Fruit fly (Drosophila melanogaster) whole organism, embryonic: ENCODE data around the gene CG5381.

Experiments
- Bteb2 ChIP-seq: fragments of 200-800 bp; sonication (Bioruptor generic); optimal IDR thresholded peaks from 2 replicates; lab custom pipeline; 2016; ENCODE audit warnings: missing biosample characterization, missing genetic modification characterization
- CG10462 ChIP-seq: fragments of 200-800 bp; sonication (Bioruptor generic); optimal IDR thresholded peaks from 2 replicates; lab custom pipeline; 2016; ENCODE audit warnings: missing biosample characterization, missing genetic modification characterization
- CG12659 ChIP-seq: fragments of 200-800 bp; sonication (Bioruptor generic); optimal IDR thresholded peaks from 3 replicates; lab custom pipeline; 2017; ENCODE audit warnings: mild to moderate bottlenecking, missing biosample characterization, missing genetic modification reagents, missing genetic modification characterization
- CG13775 ChIP-seq: fragments of 200-800 bp; sonication (Bioruptor generic); optimal IDR thresholded peaks from 3 replicates; lab custom pipeline; 2017; ENCODE audit warnings: missing biosample characterization, mild to moderate bottlenecking, missing genetic modification characterization
- CG15479 ChIP-seq: fragments of 200-800 bp; sonication (Bioruptor generic); optimal IDR thresholded peaks from 3 replicates; lab custom pipeline; 2019; ENCODE audit warnings: missing biosample characterization, mild to moderate bottlenecking, missing genetic modification characterization, moderate library complexity
- CG16813 ChIP-seq: fragments of 200-800 bp; sonication (Bioruptor generic); IDR thresholded peaks from 3 replicates; pipeline ENCODE4 v1.3.6; 2022; ENCODE audit warnings: missing biosample characterization, missing genetic modification characterization; ENCODE audit not compliant: partially characterized antibody
- CG18619 ChIP-seq: fragments of 200-800 bp; sonication (Bioruptor generic); optimal IDR thresholded peaks from 3 replicates; lab custom pipeline; 2017; ENCODE audit warnings: missing biosample characterization, mild to moderate bottlenecking, missing genetic modification characterization
- CG2116 ChIP-seq: fragments of 200-800 bp; sonication (Bioruptor generic); optimal IDR thresholded peaks from 3 replicates; lab custom pipeline; 2018; ENCODE audit warnings: missing biosample characterization, mild to moderate bottlenecking, missing genetic modification characterization
- CG2120 ChIP-seq: fragments of 200-800 bp; sonication (Bioruptor generic); optimal IDR thresholded peaks from 3 replicates; lab custom pipeline; 2016; ENCODE audit warnings: missing biosample characterization, missing genetic modification characterization
- CG34224 ChIP-seq: fragments of 200-800 bp; sonication (Bioruptor generic); IDR thresholded peaks from 3 replicates; pipeline ENCODE4 v1.3.6; 2022; ENCODE audit warnings: missing biosample characterization, missing genetic modification characterization; ENCODE audit not compliant: partially characterized antibody
- CG34376 ChIP-seq: fragments of 200-800 bp; sonication (Bioruptor generic); optimal IDR thresholded peaks from 2 replicates; lab custom pipeline; 2018; ENCODE audit warnings: missing biosample characterization, mild to moderate bottlenecking, missing genetic modification characterization
- CG34422 ChIP-seq: fragments of 200-800 bp; sonication (Bioruptor generic); IDR thresholded peaks from 3 replicates; pipeline ENCODE4 v1.3.6; 2022; ENCODE audit warnings: missing biosample characterization, missing genetic modification characterization
- CG3726 ChIP-seq: fragments of 200-800 bp; sonication (Bioruptor generic); IDR thresholded peaks from 3 replicates; pipeline ENCODE4, ENCODE4 v1.3.6; 2022; ENCODE audit warnings: missing biosample characterization, missing genetic modification characterization
- CG4707 ChIP-seq: fragments of 200-800 bp; sonication (Bioruptor generic); optimal IDR thresholded peaks from 2 replicates; lab custom pipeline; 2018; ENCODE audit warnings: missing biosample characterization, mild to moderate bottlenecking, missing genetic modification characterization, moderate library complexity
- CG6175 ChIP-seq: fragments of 200-800 bp; sonication (Bioruptor generic); IDR thresholded peaks from 3 replicates; pipeline ENCODE4 v1.3.6; 2022; ENCODE audit warnings: missing biosample characterization, missing genetic modification characterization
- CG6254 ChIP-seq: fragments of 200-800 bp; sonication (Bioruptor generic); optimal IDR thresholded peaks from 3 replicates; lab custom pipeline; 2017; ENCODE audit warnings: mild to moderate bottlenecking, missing biosample characterization, missing genetic modification reagents, missing genetic modification characterization
- CG7357 ChIP-seq: fragments of 200-800 bp; sonication (Bioruptor generic); IDR thresholded peaks from 3 replicates; pipeline ENCODE4 v1.3.6; 2022; ENCODE audit warnings: missing biosample characterization, missing genetic modification characterization
- Deaf1 ChIP-seq: fragments of 200-800 bp; optimal IDR thresholded peaks from 3 replicates; lab custom pipeline; 2019; ENCODE audit warnings: missing biosample characterization, mild to moderate bottlenecking, missing genetic modification characterization, moderate library complexity
- Dip3 ChIP-seq: fragments of 200-800 bp; sonication (Bioruptor generic); optimal IDR thresholded peaks from 3 replicates; lab custom pipeline; 2016; ENCODE audit warnings: missing biosample characterization, missing genetic modification characterization
- Elba2 ChIP-seq: fragments of 200-800 bp; sonication (Bioruptor generic); optimal IDR thresholded peaks from 3 replicates; lab custom pipeline; 2016; ENCODE audit warnings: missing biosample characterization, missing genetic modification characterization
- Hmx ChIP-seq: fragments of 200-800 bp; sonication (Bioruptor generic); optimal IDR thresholded peaks from 2 replicates; lab custom pipeline; 2016; ENCODE audit warnings: missing biosample characterization, missing genetic modification characterization
- Hr78 ChIP-seq, 2 experiments: fragments of 200-800 bp in 1 of 2; fragments of >200 bp in 1 of 2; sonication (Bioruptor generic) in 1 of 2; optimal IDR thresholded peaks; 2 replicates each; lab custom pipeline; 2017 to 2019; ENCODE audit warnings: missing biosample characterization in 2 of 2, missing genetic modification characterization in 2 of 2, mild to moderate bottlenecking in 1 of 2, moderate library complexity in 1 of 2
- Lhr ChIP-seq: fragments of 200-800 bp; sonication (Bioruptor generic); optimal IDR thresholded peaks from 3 replicates; lab custom pipeline; 2017; ENCODE audit warnings: mild to moderate bottlenecking, missing biosample characterization, missing genetic modification reagents, missing genetic modification characterization
- Mad ChIP-seq: fragments of 200-800 bp; sonication (Bioruptor generic); optimal IDR thresholded peaks from 2 replicates; lab custom pipeline; 2016; ENCODE audit warnings: missing biosample characterization, missing genetic modification characterization
- Max ChIP-seq: fragments of 200-800 bp; sonication (Bioruptor generic); optimal IDR thresholded peaks from 2 replicates; lab custom pipeline; 2016; ENCODE audit warnings: missing biosample characterization, mild to moderate bottlenecking, missing genetic modification characterization
- Med ChIP-seq: fragments of 200-800 bp; sonication (Bioruptor generic); peaks from one replicate; lab custom pipeline; 2016; ENCODE audit warnings: missing biosample characterization, missing genetic modification characterization, mild to moderate bottlenecking, inconsistent platforms, moderate library complexity
- Opbp ChIP-seq: fragments of 200-800 bp; sonication (Bioruptor generic); IDR thresholded peaks from 3 replicates; pipeline ENCODE4 v1.3.6; 2022; ENCODE audit warnings: missing biosample characterization, missing genetic modification characterization; ENCODE audit not compliant: partially characterized antibody
- Sin3A ChIP-seq: fragments of >200 bp; optimal IDR thresholded peaks from 2 replicates; lab custom pipeline; 2018
- Six4 ChIP-seq: fragments of 200-800 bp; sonication (Bioruptor generic); optimal IDR thresholded peaks from 2 replicates; lab custom pipeline; 2016; ENCODE audit warnings: missing biosample characterization, missing genetic modification characterization
- Sox100B ChIP-seq: fragments of 200-800 bp; sonication (Bioruptor generic); optimal IDR thresholded peaks from 3 replicates; lab custom pipeline; 2018; ENCODE audit warnings: missing biosample characterization, mild to moderate bottlenecking, missing genetic modification characterization
- Trl ChIP-seq, 3 experiments: fragments of >200 bp in 2 of 3; fragments of 200-800 bp in 1 of 3; sonication (Bioruptor generic) in 1 of 3; optimal IDR thresholded peaks; 2 replicates in 1 of 3; 3 replicates in 2 of 3; lab custom pipeline; 2016 to 2017; ENCODE audit warnings: missing biosample characterization in 1 of 3, missing genetic modification characterization in 1 of 3
- al ChIP-seq: fragments of 200-800 bp; sonication (Bioruptor generic); IDR thresholded peaks from 2 replicates; pipeline ENCODE4 v1.3.6; 2022; ENCODE audit warnings: missing biosample characterization, missing genetic modification characterization
- az2 ChIP-seq: fragments of 200-800 bp; sonication (Bioruptor generic); optimal IDR thresholded peaks from 3 replicates; lab custom pipeline; 2016; ENCODE audit warnings: missing biosample characterization, missing genetic modification characterization
- chinmo ChIP-seq: fragments of 200-800 bp; sonication (Bioruptor generic); IDR thresholded peaks from 4 replicates; pipeline ENCODE4 v1.3.6; 2022; ENCODE audit warnings: missing biosample characterization, missing genetic modification characterization; ENCODE audit not compliant: partially characterized antibody
- corto ChIP-seq: fragments of 200-800 bp; sonication (Bioruptor generic); optimal IDR thresholded peaks from 2 replicates; lab custom pipeline; 2016; ENCODE audit warnings: missing biosample characterization, mild to moderate bottlenecking, missing genetic modification characterization, moderate library complexity
- danr ChIP-seq: fragments of 200-800 bp; sonication (Bioruptor generic); IDR thresholded peaks from 2 replicates; pipeline ENCODE4 v1.3.6; 2022; ENCODE audit warnings: missing biosample characterization, missing genetic modification characterization
- dimm ChIP-seq: fragments of 200-800 bp; sonication (Bioruptor generic); IDR thresholded peaks from 2 replicates; pipeline ENCODE4 v1.3.6; 2022; ENCODE audit warnings: missing biosample characterization, missing genetic modification characterization
- disco-r ChIP-seq: fragments of 200-800 bp; sonication (Bioruptor generic); optimal IDR thresholded peaks from 2 replicates; lab custom pipeline; 2016; ENCODE audit warnings: missing biosample characterization, missing genetic modification characterization
- eve ChIP-seq, 2 experiments: fragments of >200 bp; optimal IDR thresholded peaks; 2 replicates each; lab custom pipeline; 2017; ENCODE audit warnings: missing biosample characterization in 2 of 2, missing genetic modification characterization in 2 of 2
- grn ChIP-seq: fragments of 200-800 bp; sonication (Bioruptor generic); optimal IDR thresholded peaks from 3 replicates; lab custom pipeline; 2017; ENCODE audit warnings: missing biosample characterization, missing genetic modification characterization
- ham ChIP-seq: fragments of 200-800 bp; sonication (Bioruptor generic); IDR thresholded peaks from 2 replicates; pipeline ENCODE4 v1.3.6; 2022; ENCODE audit warnings: missing biosample characterization, missing genetic modification characterization
- hb ChIP-seq: fragments of 200-800 bp; sonication (Bioruptor generic); IDR thresholded peaks from 3 replicates; pipeline ENCODE4 v1.3.6; 2022; ENCODE audit warnings: missing biosample characterization, missing genetic modification characterization; ENCODE audit not compliant: partially characterized antibody
- jing ChIP-seq: fragments of 200-800 bp; sonication (Bioruptor generic); optimal IDR thresholded peaks from 2 replicates; lab custom pipeline; 2018; ENCODE audit warnings: missing biosample characterization, mild to moderate bottlenecking, missing genetic modification characterization
- mld ChIP-seq: fragments of 200-800 bp; sonication (Bioruptor generic); IDR thresholded peaks from 3 replicates; pipeline ENCODE4 v1.3.6; 2022; ENCODE audit warnings: missing biosample characterization, missing genetic modification characterization; ENCODE audit not compliant: partially characterized antibody
- peb ChIP-seq: fragments of 200-800 bp; sonication (Bioruptor generic); IDR thresholded peaks from 2 replicates; pipeline ENCODE4 v1.3.6; 2022; ENCODE audit warnings: missing biosample characterization, missing genetic modification characterization
- prd ChIP-seq, 3 experiments: fragments of >200 bp in 2 of 3; fragments of 200-800 bp in 1 of 3; sonication (Bioruptor generic) in 1 of 3; optimal IDR thresholded peaks in 2 of 3; IDR thresholded peaks in 1 of 3; 2 replicates in 2 of 3; 3 replicates in 1 of 3; pipeline versions ENCODE4 v1.3.6 to Lab custom; 2017 to 2022; ENCODE audit warnings: missing biosample characterization in 1 of 3, missing genetic modification characterization in 1 of 3
- psq ChIP-seq: fragments of 200-800 bp; sonication (Bioruptor generic); optimal IDR thresholded peaks from 2 replicates; lab custom pipeline; 2017; ENCODE audit warnings: missing biosample characterization, missing genetic modification characterization
- stwl ChIP-seq: fragments of 200-800 bp; sonication (Bioruptor generic); optimal IDR thresholded peaks from 3 replicates; lab custom pipeline; 2018; ENCODE audit warnings: missing biosample characterization, mild to moderate bottlenecking, missing genetic modification characterization, moderate library complexity
- sug ChIP-seq: fragments of 200-800 bp; optimal IDR thresholded peaks from 2 replicates; lab custom pipeline; 2019; ENCODE audit warnings: missing biosample characterization, mild to moderate bottlenecking, missing genetic modification characterization, moderate library complexity
- twi ChIP-seq: fragments of 200-800 bp; optimal IDR thresholded peaks from 2 replicates; lab custom pipeline; 2019; ENCODE audit warnings: missing biosample characterization, mild to moderate bottlenecking, missing genetic modification characterization, moderate library complexity

Gene CG5381

DNA sequence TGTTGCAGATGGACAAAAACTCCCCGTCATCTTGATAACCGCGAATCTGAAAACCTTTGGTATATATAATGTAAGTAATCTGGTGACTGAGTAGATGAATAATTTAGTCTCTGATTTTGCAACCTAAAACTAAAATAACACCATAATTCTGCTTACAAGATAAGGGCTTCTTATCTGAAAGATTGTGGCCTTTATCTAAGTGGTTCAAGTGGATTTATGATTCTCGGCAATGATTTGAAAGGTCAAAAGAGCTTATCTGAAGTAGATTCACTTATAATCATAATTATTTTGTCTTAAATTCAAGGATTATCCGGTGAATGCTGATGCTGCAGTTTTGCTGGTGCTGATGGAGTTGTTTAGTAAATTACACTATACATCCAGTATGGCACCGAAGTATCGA lies 7.0 kb downstream of the CG5381 start (continued):
- TF ChIP-seq CG10462 (GFP tag; lab: Kevin White, UChicago) = no peak
- TF ChIP-seq prd (optimal IDR thresholded peaks at IDR 0.05; lab: Kevin White, UChicago) = no peak
- TF ChIP-seq prd (GFP tag; IDR thresholded peaks at IDR 0.05; lab: Robert Waterston, UW) = no peak
- no peak for TF ChIP-seq Mad (GFP tag; lab: Kevin White, UChicago)
- no peak for TF ChIP-seq CG18619
- no peak for TF ChIP-seq Opbp (GFP tag; lab: Robert Waterston, UW)
- TF ChIP-seq CG4707 (GFP tag; lab: Kevin White, UChicago) = no peak
- TF ChIP-seq Sox100B (GFP tag; lab: Kevin White, UChicago) = no peak
- TF ChIP-seq sug (tag; lab: Kevin White, UChicago) = peak; percentile 16
- TF ChIP-seq CG3726 = no peak
- no peak for TF ChIP-seq ham (GFP tag; lab: Robert Waterston, UW)
- peak in 1 of 2 experiments; percentile 46 for TF ChIP-seq eve (GFP tag; optimal IDR thresholded peaks at IDR 0.05; lab: Kevin White, UChicago)
- TF ChIP-seq stwl (tag; lab: Kevin White, UChicago) = no peak
- no peak for TF ChIP-seq peb (GFP tag; lab: Robert Waterston, UW)
- no peak for TF ChIP-seq CG6254
- no peak for TF ChIP-seq CG12659 (GFP tag; lab: Kevin White, UChicago)
- no peak for TF ChIP-seq Six4 (GFP tag; lab: Kevin White, UChicago)
- TF ChIP-seq psq (GFP tag; lab: Kevin White, UChicago) = no peak
- TF ChIP-seq Max (GFP tag; lab: Kevin White, UChicago) = no peak
- TF ChIP-seq Deaf1 = no peak
- TF ChIP-seq danr (GFP tag; lab: Robert Waterston, UW) = no peak
- peak in 1 of 2 experiments; percentile 55 for TF ChIP-seq Hr78 (GFP tag; optimal IDR thresholded peaks at IDR 0.05; lab: Kevin White, UChicago)
- no peak for TF ChIP-seq twi (tag; lab: Kevin White, UChicago)
- no peak for TF ChIP-seq CG34224 (GFP tag; lab: Robert Waterston, UW)
- TF ChIP-seq CG34422 = no peak
- no peak for TF ChIP-seq Trl (optimal IDR thresholded peaks at IDR 0.05; lab: Kevin White, UChicago)
- no peak for TF ChIP-seq Trl (GFP tag; optimal IDR thresholded peaks at IDR 0.05; lab: Kevin White, UChicago)
- no peak for TF ChIP-seq al (GFP tag; lab: Robert Waterston, UW)
- TF ChIP-seq dimm = no peak
- TF ChIP-seq chinmo (GFP tag; lab: Robert Waterston, UW) = 0 out of 4 replicates have a peak, but pooled peaks have one; percentile 21
- TF ChIP-seq CG2116 (GFP tag; lab: Kevin White, UChicago) = no peak
- TF ChIP-seq CG2120 (GFP tag; lab: Kevin White, UChicago) = no peak
- no peak for TF ChIP-seq hb
- no peak for TF ChIP-seq Lhr
- TF ChIP-seq CG13775 = no peak
- no peak for TF ChIP-seq corto (GFP tag; lab: Kevin White, UChicago)
- TF ChIP-seq Bteb2 (GFP tag; lab: Kevin White, UChicago) = no peak
- TF ChIP-seq Hmx = no peak
- TF ChIP-seq CG6175 (GFP tag; lab: Robert Waterston, UW) = no peak
- TF ChIP-seq Sin3A (lab: Kevin White, UChicago) = no peak
- peak; percentile 45 for TF ChIP-seq grn
- TF ChIP-seq CG15479 (GFP tag; lab: Kevin White, UChicago) = peak; percentile 66
- no peak for TF ChIP-seq Elba2 (GFP tag; lab: Kevin White, UChicago)
- TF ChIP-seq Dip3 = no peak
- TF ChIP-seq mld (GFP tag; lab: Robert Waterston, UW) = no peak
- no peak for TF ChIP-seq disco-r (GFP tag; lab: Kevin White, UChicago)
- TF ChIP-seq CG16813 = no peak
- TF ChIP-seq CG34376 (GFP tag; lab: Kevin White, UChicago) = peak; percentile 82
- TF ChIP-seq az2 (GFP tag; lab: Kevin White, UChicago) = no peak
- peak; percentile 6 for TF ChIP-seq Med (GFP tag; lab: Kevin White, UChicago)
- no peak for TF ChIP-seq CG7357 (GFP tag; lab: Robert Waterston, UW)
- TF ChIP-seq jing (GFP tag; lab: Kevin White, UChicago) = no peak
